Worm (Caenorhabditis elegans) whole organism, mixed stage, embryonic: ENCODE measurements around the gene Y39F10C.1.
A peak's percentile ranks its signal among the peaks of the same experiment; 100 is the strongest.

Source experiments
- M03D4.4 ChIP-seq: sonication (generic microtip); optimal IDR thresholded peaks from 2 replicates; lab custom pipeline; 2017; ENCODE audit warnings: mild to moderate bottlenecking, missing genetic modification characterization, missing compliant biosample characterization
- bed-3 ChIP-seq: fragments of 200-800 bp; sonication (Bioruptor generic); optimal IDR thresholded peaks from 3 replicates; lab custom pipeline; 2018; ENCODE audit warnings: mild to moderate bottlenecking, missing genetic modification characterization, moderate library complexity, missing compliant biosample characterization
- blmp-1 ChIP-seq: fragments of 150-350 bp; optimal IDR thresholded peaks from 2 replicates; lab custom pipeline; 2014; ENCODE audit warnings: missing biosample characterization, missing genetic modification characterization
- ceh-39 ChIP-seq: fragments of 150-350 bp; optimal IDR thresholded peaks from 2 replicates; lab custom pipeline; 2014; ENCODE audit warnings: missing biosample characterization, missing genetic modification characterization
- ceh-43 ChIP-seq: fragments of 200-800 bp; sonication (Bioruptor generic); optimal IDR thresholded peaks from 2 replicates; lab custom pipeline; 2018; ENCODE audit warnings: mild to moderate bottlenecking, missing genetic modification characterization, moderate library complexity, missing compliant biosample characterization
- ceh-83 ChIP-seq: fragments of 200-800 bp; sonication (Bioruptor generic); optimal IDR thresholded peaks from 2 replicates; lab custom pipeline; 2018; ENCODE audit warnings: mild to moderate bottlenecking, missing genetic modification characterization, missing compliant biosample characterization
- ces-1 ChIP-seq: fragments of 150-350 bp; optimal IDR thresholded peaks from 2 replicates; lab custom pipeline; 2014; ENCODE audit warnings: missing biosample characterization, missing genetic modification reagents, missing genetic modification characterization
- cnd-1 ChIP-seq: fragments of 200-800 bp; sonication (Bioruptor generic); optimal IDR thresholded peaks from 2 replicates; lab custom pipeline; 2018; ENCODE audit warnings: mild to moderate bottlenecking, missing genetic modification characterization, missing compliant biosample characterization
- drap-1 ChIP-seq: fragments of 200-800 bp; sonication (Bioruptor generic); optimal IDR thresholded peaks from 3 replicates; lab custom pipeline; 2018; ENCODE audit warnings: mild to moderate bottlenecking, missing genetic modification characterization, missing compliant biosample characterization
- elt-1 ChIP-seq: sonication (generic microtip); optimal IDR thresholded peaks from 2 replicates; lab custom pipeline; 2017; ENCODE audit warnings: missing genetic modification characterization, mild to moderate bottlenecking, missing compliant biosample characterization, antibody characterized with exemption, moderate library complexity, borderline replicate concordance; ENCODE audit not compliant: insufficient read depth
- elt-3 ChIP-seq: fragments of 150-350 bp; optimal IDR thresholded peaks from 2 replicates; lab custom pipeline; 2014; ENCODE audit warnings: missing biosample characterization, missing genetic modification characterization
- flh-1 ChIP-seq: fragments of 200-800 bp; sonication (Bioruptor generic); optimal IDR thresholded peaks from 2 replicates; lab custom pipeline; 2018; ENCODE audit warnings: mild to moderate bottlenecking, missing genetic modification characterization, moderate library complexity, missing compliant biosample characterization
- ham-2 ChIP-seq: fragments of 200-800 bp; sonication (Bioruptor generic); optimal IDR thresholded peaks from 2 replicates; lab custom pipeline; 2018; ENCODE audit warnings: mild to moderate bottlenecking, missing genetic modification characterization, missing compliant biosample characterization
- hlh-1 ChIP-seq: fragments of 150-350 bp; optimal IDR thresholded peaks from 2 replicates; lab custom pipeline; 2014; ENCODE audit warnings: missing biosample characterization, missing genetic modification reagents, missing genetic modification characterization
- lin-13 ChIP-seq: fragments of 150-350 bp; optimal IDR thresholded peaks from 2 replicates; lab custom pipeline; 2014; ENCODE audit warnings: missing biosample characterization, missing genetic modification characterization
- lin-32 ChIP-seq: fragments of 200-800 bp; sonication (Bioruptor generic); optimal IDR thresholded peaks from 2 replicates; lab custom pipeline; 2018; ENCODE audit warnings: mild to moderate bottlenecking, missing genetic modification characterization, missing compliant biosample characterization
- mab-5 ChIP-seq: fragments of 150-350 bp; optimal IDR thresholded peaks from 2 replicates; lab custom pipeline; 2014; ENCODE audit warnings: missing biosample characterization, missing genetic modification characterization
- mep-1 ChIP-seq: fragments of 150-350 bp; optimal IDR thresholded peaks from 2 replicates; lab custom pipeline; 2017; ENCODE audit warnings: missing biosample characterization, missing genetic modification reagents, missing genetic modification characterization, inconsistent platforms
- mls-2 ChIP-seq: sonication (generic microtip); optimal IDR thresholded peaks from 2 replicates; lab custom pipeline; 2016; ENCODE audit warnings: mild to moderate bottlenecking, missing genetic modification characterization, moderate library complexity, missing compliant biosample characterization
- nhr-12 ChIP-seq: fragments of 150-350 bp; optimal IDR thresholded peaks from 2 replicates; lab custom pipeline; 2014; ENCODE audit warnings: missing biosample characterization, missing genetic modification characterization
- nhr-2 ChIP-seq: fragments of 150-350 bp; optimal IDR thresholded peaks from 2 replicates; lab custom pipeline; 2014; ENCODE audit warnings: missing biosample characterization, missing genetic modification characterization
- nhr-237 ChIP-seq: fragments of 150-350 bp; optimal IDR thresholded peaks from 2 replicates; lab custom pipeline; 2014; ENCODE audit warnings: missing biosample characterization, missing genetic modification characterization
- nhr-28 ChIP-seq: fragments of 150-350 bp; optimal IDR thresholded peaks from 2 replicates; lab custom pipeline; 2014; ENCODE audit warnings: missing biosample characterization, missing genetic modification characterization
- nhr-76 ChIP-seq: sonication (generic microtip); optimal IDR thresholded peaks from 2 replicates; lab custom pipeline; 2017; ENCODE audit warnings: missing biosample characterization, missing genetic modification characterization
- pha-4 ChIP-seq: fragments of 150-350 bp; optimal IDR thresholded peaks from 2 replicates; lab custom pipeline; 2018; ENCODE audit warnings: missing biosample characterization, missing genetic modification reagents, missing genetic modification characterization
- sem-2 ChIP-seq: fragments of 200-800 bp; sonication (Bioruptor generic); optimal IDR thresholded peaks from 2 replicates; lab custom pipeline; 2018; ENCODE audit warnings: mild to moderate bottlenecking, missing genetic modification characterization, missing compliant biosample characterization
- unc-120 ChIP-seq: sonication (generic microtip); optimal IDR thresholded peaks from 2 replicates; lab custom pipeline; 2017; ENCODE audit warnings: missing genetic modification characterization, missing compliant biosample characterization; ENCODE audit not compliant: poor library complexity, severe bottlenecking
- unc-39 ChIP-seq: fragments of 150-350 bp; optimal IDR thresholded peaks from 2 replicates; lab custom pipeline; 2014; ENCODE audit warnings: missing biosample characterization, missing genetic modification characterization
- unc-62 ChIP-seq: fragments of 150-350 bp; optimal IDR thresholded peaks from 2 replicates; lab custom pipeline; 2014; ENCODE audit warnings: missing biosample characterization, missing genetic modification reagents, missing genetic modification characterization
- zip-8 ChIP-seq: fragments of 150-350 bp; optimal IDR thresholded peaks from 2 replicates; lab custom pipeline; 2014; ENCODE audit warnings: missing biosample characterization, missing genetic modification characterization

The Y39F10C.1 gene

ce11 chrII:701025-701370, 25.6 kb downstream of the Y39F10C.1 start, which contains the start of gene T02H6.11:
TSS of gene T02H6.11 (minus strand) at chrII:701125.
- TF ChIP-seq blmp-1 (tag; lab: Kevin White, UChicago) = no peak
- no peak for TF ChIP-seq ces-1 (GFP tag; lab: Kevin White, UChicago)
- TF ChIP-seq elt-1 (tag; lab: Kevin White, UChicago) = no peak
- TF ChIP-seq lin-32 (GFP tag; lab: Kevin White, UChicago) = no peak
- no peak for TF ChIP-seq mab-5 (tag; lab: Kevin White, UChicago)
- no peak for TF ChIP-seq nhr-28 (tag; lab: Kevin White, UChicago)
- TF ChIP-seq elt-3 = no peak
- TF ChIP-seq sem-2 (GFP tag; lab: Kevin White, UChicago) = no peak
- TF ChIP-seq ham-2 = no peak
- no peak for TF ChIP-seq nhr-237
- TF ChIP-seq ceh-43 (GFP tag; lab: Kevin White, UChicago) = no peak
- no peak for TF ChIP-seq ceh-39 (tag; lab: Kevin White, UChicago)
- no peak for TF ChIP-seq flh-1 (GFP tag; lab: Kevin White, UChicago)
- TF ChIP-seq unc-120 (tag; lab: Kevin White, UChicago) = no peak
- TF ChIP-seq mls-2 (tag; lab: Kevin White, UChicago) = no peak
- no peak for TF ChIP-seq hlh-1 (tag; lab: Kevin White, UChicago)
- no peak for TF ChIP-seq mep-1 (tag; lab: Kevin White, UChicago)
- TF ChIP-seq unc-39 (tag; lab: Kevin White, UChicago) = no peak

ce11 chrII:701371-702139, 26.2 kb downstream of the Y39F10C.1 start, which contains the start of gene thoc-1:
TSS of gene thoc-1 (plus strand) at chrII:702107.
- TF ChIP-seq nhr-2 (tag; lab: Kevin White, UChicago) (no peak), unc-120 (tag; lab: Kevin White, UChicago) (no peak), ceh-83 (no peak), mls-2 (tag; lab: Kevin White, UChicago) (no peak), nhr-237 (no peak), nhr-12 (no peak), hlh-1 (tag; lab: Kevin White, UChicago) (no peak)

- TF ChIP-seq nhr-2 (tag; lab: Kevin White, UChicago) = no peak
- TF ChIP-seq lin-13 (tag; lab: Kevin White, UChicago) = no peak
- no peak for TF ChIP-seq hlh-1 (tag; lab: Kevin White, UChicago)
- TF ChIP-seq bed-3 (GFP tag; lab: Kevin White, UChicago) = no peak
- TF ChIP-seq pha-4 = no peak
- no peak for TF ChIP-seq mab-5 (tag; lab: Kevin White, UChicago)
- TF ChIP-seq mls-2 (tag; lab: Kevin White, UChicago) = no peak
- TF ChIP-seq ceh-83 = no peak
- TF ChIP-seq lin-32 (GFP tag; lab: Kevin White, UChicago) = no peak
- TF ChIP-seq ceh-39 (tag; lab: Kevin White, UChicago) = no peak
- TF ChIP-seq unc-62 (GFP tag; lab: Kevin White, UChicago) = no peak
- TF ChIP-seq flh-1 (GFP tag; lab: Kevin White, UChicago) = no peak
- no peak for TF ChIP-seq M03D4.4 (tag; lab: Kevin White, UChicago)
- no peak for TF ChIP-seq sem-2 (GFP tag; lab: Kevin White, UChicago)
- no peak for TF ChIP-seq nhr-28 (tag; lab: Kevin White, UChicago)
- TF ChIP-seq drap-1 (GFP tag; lab: Kevin White, UChicago) = no peak
- TF ChIP-seq, all 35 proteins: peak for 0
Measured at ce11 chrII:709081-709480, 33.7 kb downstream of the Y39F10C.1 start, which contains the start of gene T02H6.1. TSS of gene T02H6.1 (plus strand) at chrII:709381.

- TF ChIP-seq flh-1 (GFP tag; lab: Kevin White, UChicago) (no peak), pha-4 (no peak), cnd-1 (no peak), nhr-76 (tag; lab: Kevin White, UChicago) (no peak), zip-8 (peak; percentile 68), elt-1 (tag; lab: Kevin White, UChicago) (peak; percentile 80), M03D4.4 (tag; lab: Kevin White, UChicago) (no peak)
Measured at ce11 chrII:721931-722330, 46.5 kb downstream of the Y39F10C.1 start.
